Fruit fly (Drosophila melanogaster): ENCODE results near the gene jvl.

The jvl gene

DNA sequence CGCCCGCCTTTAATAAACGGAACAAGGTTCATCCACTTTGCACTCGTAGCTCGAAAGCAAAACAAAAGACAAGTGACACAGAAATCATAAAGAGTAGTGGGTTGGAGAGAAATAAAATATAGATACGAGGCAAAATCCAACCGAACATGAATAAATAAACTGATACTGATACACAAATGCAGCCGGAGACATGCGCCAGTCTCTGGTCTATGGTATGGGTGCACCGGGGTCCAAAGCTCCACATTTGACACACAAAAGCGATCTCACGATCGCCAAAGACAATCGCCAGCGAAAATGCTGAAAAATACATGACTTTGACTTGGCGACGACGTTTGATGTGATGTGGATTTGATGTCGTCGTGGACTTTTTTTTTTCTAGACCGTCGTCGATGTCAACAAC lies 36.1 kb upstream of the jvl start (continued):
- no peak for TF ChIP-seq CG5180 (GFP tag; optimal IDR thresholded peaks at IDR 0.05)
- TF ChIP-seq fru (optimal IDR thresholded peaks at IDR 0.05) = no peak
- no peak for TF ChIP-seq trem (tag; optimal IDR thresholded peaks at IDR 0.05)
- TF ChIP-seq CG18619 (GFP tag; optimal IDR thresholded peaks at IDR 0.05) = no peak
- TF ChIP-seq CG6765 (GFP tag; optimal IDR thresholded peaks at IDR 0.05) = no peak
- no peak for TF ChIP-seq seq (GFP tag; IDR thresholded peaks at IDR 0.05)
- no peak for TF ChIP-seq Taf1 (GFP tag; IDR thresholded peaks at IDR 0.05)

DNA sequence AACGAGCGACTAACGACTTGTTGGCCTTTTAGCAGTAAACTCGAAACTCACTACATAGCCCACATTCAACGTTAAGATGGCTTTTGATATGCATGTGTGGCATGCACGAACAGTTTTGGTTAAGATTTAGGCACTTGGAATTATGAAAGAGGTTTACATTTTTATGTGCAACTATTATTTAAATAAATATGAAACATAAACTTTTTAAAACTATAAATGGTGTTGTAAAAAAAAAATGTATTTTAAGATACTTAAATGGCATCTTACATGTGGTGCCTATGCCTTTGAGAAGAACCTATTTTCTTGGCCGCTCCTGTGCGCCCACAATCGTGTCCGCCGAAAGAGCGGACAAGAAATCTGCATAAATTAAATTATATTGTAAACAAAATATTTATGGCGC lies 35.0 kb upstream of the jvl start:
- TF ChIP-seq bigmax (GFP tag; optimal IDR thresholded peaks at IDR 0.05) = no peak
- no peak for TF ChIP-seq CG7745 (tag; optimal IDR thresholded peaks at IDR 0.05)
- TF ChIP-seq CG14441 (GFP tag; IDR thresholded peaks at IDR 0.05) = 0 out of 2 replicates have a peak, but pooled peaks have one; percentile 8
- TF ChIP-seq pan (optimal IDR thresholded peaks at IDR 0.05) = no peak
- peak in 1 of 2 experiments; percentile 67 for TF ChIP-seq pan (GFP tag; optimal IDR thresholded peaks at IDR 0.05 in 1 of 2, IDR thresholded peaks at IDR 0.05 in 1 of 2)
- TF ChIP-seq B-H1 (GFP tag; IDR thresholded peaks at IDR 0.05) = peak; percentile 10; the same call in 1 of the 3 replicates
- no peak for TF ChIP-seq bbx (GFP tag; IDR thresholded peaks at IDR 0.05; ENCODE audit: partially characterized antibody)
- TF ChIP-seq pum (GFP tag; optimal IDR thresholded peaks at IDR 0.05) = no peak
- TF ChIP-seq Atf3 (GFP tag; optimal IDR thresholded peaks at IDR 0.05) = no peak
- TF ChIP-seq PHDP (tag; optimal IDR thresholded peaks at IDR 0.05) = peak; percentile 14
- peak; percentile 9 for TF ChIP-seq CG7556 (GFP tag; optimal IDR thresholded peaks at IDR 0.05)
- no peak for TF ChIP-seq hkb (optimal IDR thresholded peaks at IDR 0.05)
- peak; percentile 50; the same call in 1 of the 2 replicates for TF ChIP-seq hkb (GFP tag; IDR thresholded peaks at IDR 0.05)
- peak; percentile 55 for TF ChIP-seq Ada2b (GFP tag; IDR thresholded peaks at IDR 0.05)
- no peak for TF ChIP-seq CG6765 (GFP tag; optimal IDR thresholded peaks at IDR 0.05)
- peak; percentile 26; the same call in 1 of the 2 replicates for TF ChIP-seq CG31441 (GFP tag; IDR thresholded peaks at IDR 0.05)
- TF ChIP-seq H2.0 (GFP tag; IDR thresholded peaks at IDR 0.05) = peak; percentile 35; the same call in 1 of the 2 replicates
- TF ChIP-seq dysf (GFP tag; IDR thresholded peaks at IDR 0.05) = peak; percentile 6; the same call in 1 of the 3 replicates
- peak; percentile 47 for TF ChIP-seq E2f1 (GFP tag; IDR thresholded peaks at IDR 0.05)
- no peak for TF ChIP-seq zen (tag; optimal IDR thresholded peaks at IDR 0.05)
- TF ChIP-seq CG15269 (tag; optimal IDR thresholded peaks at IDR 0.05) = peak; percentile 19
- TF ChIP-seq CG10959 (GFP tag; IDR thresholded peaks at IDR 0.05) = no peak
- no peak for TF ChIP-seq esg (GFP tag; conservative IDR thresholded peaks at IDR 0.05)
- TF ChIP-seq yki (optimal IDR thresholded peaks at IDR 0.05) = no peak
- TF ChIP-seq CG14014 (GFP tag; IDR thresholded peaks at IDR 0.05) = peak; percentile 49; the same call in 1 of the 2 replicates
- TF ChIP-seq CG17328 (GFP tag; IDR thresholded peaks at IDR 0.05) = peak; percentile 29; the same call in 1 of the 2 replicates
- TF ChIP-seq Dip3 (GFP tag; optimal IDR thresholded peaks at IDR 0.05) = no peak
- TF ChIP-seq CG11085 (GFP tag; IDR thresholded peaks at IDR 0.05) = no peak
- TF ChIP-seq ap (GFP tag; IDR thresholded peaks at IDR 0.05) = 0 out of 2 replicates have a peak, but pooled peaks have one; percentile 27
- TF ChIP-seq CG16815 (GFP tag; optimal IDR thresholded peaks at IDR 0.05) = no peak
- no peak for TF ChIP-seq h (optimal IDR thresholded peaks at IDR 0.05)
- TF ChIP-seq lmd (GFP tag; IDR thresholded peaks at IDR 0.05) = 0 out of 2 replicates have a peak, but pooled peaks have one; percentile 7
- TF ChIP-seq TFAM (GFP tag; optimal IDR thresholded peaks at IDR 0.05) = no peak
- peak; percentile 9 for TF ChIP-seq CG11504 (tag; optimal IDR thresholded peaks at IDR 0.05)
- TF ChIP-seq CG6791 (GFP tag; IDR thresholded peaks at IDR 0.05; ENCODE audit: partially characterized antibody) = no peak
- TF ChIP-seq stc (GFP tag; IDR thresholded peaks at IDR 0.05) = peak; percentile 26
- TF ChIP-seq CG11695 (GFP tag; IDR thresholded peaks at IDR 0.05) = peak; percentile 53; the same call in 1 of the 3 replicates
- TF ChIP-seq Hr51 (GFP tag; optimal IDR thresholded peaks at IDR 0.05) = peak in 1 of 2 experiments; percentile 52
- TF ChIP-seq CG34224 (GFP tag; IDR thresholded peaks at IDR 0.05; ENCODE audit: partially characterized antibody) = no peak
- TF ChIP-seq Eip74EF (GFP tag; optimal IDR thresholded peaks at IDR 0.05) = peak in 1 of 2 experiments; percentile 23
- no peak for TF ChIP-seq CG7372 (GFP tag; IDR thresholded peaks at IDR 0.05)
- TF ChIP-seq CG2116 (GFP tag; optimal IDR thresholded peaks at IDR 0.05) = peak; percentile 6
- TF ChIP-seq Asciz (GFP tag; optimal IDR thresholded peaks at IDR 0.05) = no peak
- no peak for TF ChIP-seq BtbVII (GFP tag; optimal IDR thresholded peaks at IDR 0.05)
- TF ChIP-seq tgo (GFP tag; IDR thresholded peaks at IDR 0.05) = peak; percentile 39; the same call in 2 of the 3 replicates

Data from whole organism, embryonic.